In genomic region chrIV:2408437-2408836, ce11 we compare ENCODE assay signal across 2 worm cellular contexts.
A peak's percentile ranks its signal among the peaks of the same experiment; 100 is the strongest.
TF ChIP-seq lines count a peak whose summit lies in the region.

No protein-coding gene starts in this region.

TF ChIP-seq in whole organism, L4 larva, 104 proteins besides CTCF, POLR2A, EP300 and RAD21 (continued from another document):
- TF ChIP-seq lin-13 (GFP tag; optimal IDR thresholded peaks at IDR 0.05; lab: Kevin White, UChicago) (peak; percentile 95), nhr-10 (tag; optimal IDR thresholded peaks at IDR 0.05; lab: Kevin White, UChicago) (no peak), mep-1 (tag; optimal IDR thresholded peaks at IDR 0.05; lab: Kevin White, UChicago) (peak; percentile 93), saeg-2 (GFP tag; IDR thresholded peaks at IDR 0.05; lab: Robert Waterston, UW) (no peak), sdz-12 (GFP tag; optimal IDR thresholded peaks at IDR 0.05; lab: Kevin White, UChicago) (no peak), mes-2 (tag; optimal IDR thresholded peaks at IDR 0.05; lab: Kevin White, UChicago; ENCODE audit: poor library complexity, severe bottlenecking) (peak; percentile 91), tra-1 (GFP tag; IDR thresholded peaks at IDR 0.05; lab: Robert Waterston, UW) (peak; percentile 81), nhr-111 (GFP tag; optimal IDR thresholded peaks at IDR 0.05; lab: Kevin White, UChicago) (peak; percentile 14), mxl-2 (GFP tag; conservative IDR thresholded peaks at IDR 0.05; lab: Robert Waterston, UW) (0 out of 2 replicates have a peak, but pooled peaks have one; percentile 29), gei-8 (GFP tag; optimal IDR thresholded peaks at IDR 0.05; lab: Kevin White, UChicago) (peak; percentile 92), daf-8 (GFP tag; IDR thresholded peaks at IDR 0.05; lab: Robert Waterston, UW) (no peak), mdl-1 (tag; optimal IDR thresholded peaks at IDR 0.05; lab: Kevin White, UChicago) (peak in 1 of 2 experiments; percentile 29), Y105C5A.15 (GFP tag; IDR thresholded peaks at IDR 0.05; lab: Robert Waterston, UW) (peak; percentile 77), vab-7 (GFP tag; IDR thresholded peaks at IDR 0.05; lab: Robert Waterston, UW) (peak; percentile 86), zag-1 (tag; optimal IDR thresholded peaks at IDR 0.05; lab: Kevin White, UChicago) (no peak), nhr-11 (tag; optimal IDR thresholded peaks at IDR 0.05; lab: Kevin White, UChicago) (peak; percentile 66), spr-3 (GFP tag; optimal IDR thresholded peaks at IDR 0.05; lab: Kevin White, UChicago) (peak; percentile 89), nhr-42 (GFP tag; IDR thresholded peaks at IDR 0.05; lab: Robert Waterston, UW) (peak; percentile 79; the same call in 1 of the 2 replicates), attf-4 (tag; optimal IDR thresholded peaks at IDR 0.05; lab: Kevin White, UChicago) (no peak), duxl-1 (tag; optimal IDR thresholded peaks at IDR 0.05; lab: Kevin White, UChicago; ENCODE audit: poor library complexity) (peak; percentile 56), hmg-1.1 (GFP tag; IDR thresholded peaks at IDR 0.05; lab: Robert Waterston, UW) (peak; percentile 92), ceh-62 (tag; optimal IDR thresholded peaks at IDR 0.05; lab: Kevin White, UChicago) (no peak), hlh-11 (tag; optimal IDR thresholded peaks at IDR 0.05; lab: Kevin White, UChicago) (peak; percentile 90), F37D6.2 (tag; optimal IDR thresholded peaks at IDR 0.05; lab: Kevin White, UChicago) (peak; percentile 69), zfp-2 (tag; optimal IDR thresholded peaks at IDR 0.05; lab: Kevin White, UChicago) (peak; percentile 56), madf-5 (GFP tag; IDR thresholded peaks at IDR 0.05; lab: Robert Waterston, UW) (peak in 1 of 2 experiments; percentile 86; a peak in 2 of 4 replicates), zip-2 (tag; optimal IDR thresholded peaks at IDR 0.05; lab: Kevin White, UChicago) (peak; percentile 26), php-3 (GFP tag; IDR thresholded peaks at IDR 0.05; lab: Robert Waterston, UW) (peak; percentile 66; the same call in 1 of the 2 replicates), rbr-2 (tag; optimal IDR thresholded peaks at IDR 0.05; lab: Kevin White, UChicago) (peak; percentile 83), daf-12 (tag; optimal IDR thresholded peaks at IDR 0.05; lab: Kevin White, UChicago) (no peak), snpc-1.2 (GFP tag; IDR thresholded peaks at IDR 0.05; lab: Robert Waterston, UW) (peak; percentile 86), dve-1 (tag; optimal IDR thresholded peaks at IDR 0.05; lab: Kevin White, UChicago; ENCODE audit: insufficient read depth) (peak; percentile 84), egl-43 (GFP tag; IDR thresholded peaks at IDR 0.05; lab: Robert Waterston, UW) (peak; percentile 95), nhr-28 (tag; optimal IDR thresholded peaks at IDR 0.05; lab: Kevin White, UChicago) (peak; percentile 45), pha-4 (GFP tag; IDR thresholded peaks at IDR 0.05; lab: Robert Waterston, UW) (peak; percentile 82), pha-4 (tag; optimal IDR thresholded peaks at IDR 0.05; lab: Kevin White, UChicago) (no peak), cey-2 (tag; optimal IDR thresholded peaks at IDR 0.05; lab: Kevin White, UChicago; ENCODE audit: borderline replicate concordance, insufficient read depth) (no peak), ceh-28 (tag; optimal IDR thresholded peaks at IDR 0.05; lab: Kevin White, UChicago) (no peak), ama-1 (optimal IDR thresholded peaks at IDR 0.05; lab: Kevin White, UChicago) (peak; percentile 51)

TF ChIP-seq in whole organism, late embryonic, 69 proteins besides CTCF, POLR2A, EP300 and RAD21 (continued from another document):
- TF ChIP-seq C08G9.2 (tag; optimal IDR thresholded peaks at IDR 0.05; lab: Kevin White, UChicago) (peak; percentile 76), T23F11.4 (GFP tag; optimal IDR thresholded peaks at IDR 0.05; lab: Kevin White, UChicago) (peak; percentile 80), pros-1 (tag; optimal IDR thresholded peaks at IDR 0.05; lab: Kevin White, UChicago) (peak; percentile 58)
